Worm (Caenorhabditis elegans): Measurements from ENCODE around the gene srh-42.

- TF ChIP-seq ama-1 (optimal IDR thresholded peaks at IDR 0.05) (no peak), elt-3 (tag; optimal IDR thresholded peaks at IDR 0.05) (no peak), ztf-11 (tag; optimal IDR thresholded peaks at IDR 0.05) (no peak), nhr-11 (tag; optimal IDR thresholded peaks at IDR 0.05) (no peak), nhr-237 (tag; optimal IDR thresholded peaks at IDR 0.05) (no peak), pqm-1 (tag; optimal IDR thresholded peaks at IDR 0.05) (no peak)
These were observed 29.2 kb upstream of the srh-42 start, which contains the start of gene Y54G11A.14 for ce11 chrII:14318027-14318426.
